Fruit fly (Drosophila melanogaster) whole organism, embryonic: ENCODE results near the gene HIP-R.

Experiments used
- Bteb2 ChIP-seq: fragments of 200-800 bp; sonication (Bioruptor generic); optimal IDR thresholded peaks from 2 replicates; lab custom pipeline; 2016; ENCODE audit warnings: missing biosample characterization, missing genetic modification characterization
- C15 ChIP-seq: fragments of 200-800 bp; sonication (Bioruptor generic); IDR thresholded peaks from 3 replicates; pipeline ENCODE4 v1.3.6; 2022; ENCODE audit warnings: missing biosample characterization, missing genetic modification characterization
- CG10654 ChIP-seq: fragments of 200-800 bp; sonication (Bioruptor generic); optimal IDR thresholded peaks from 2 replicates; lab custom pipeline; 2016; ENCODE audit warnings: missing biosample characterization, missing genetic modification characterization
- CG11398 ChIP-seq: fragments of 200-800 bp; sonication (Bioruptor generic); optimal IDR thresholded peaks from 2 replicates; lab custom pipeline; 2016; ENCODE audit warnings: missing biosample characterization, missing genetic modification characterization
- CG11560 ChIP-seq: fragments of 200-800 bp; sonication (Bioruptor generic); IDR thresholded peaks from 3 replicates; pipeline ENCODE4 v1.3.6; 2022; ENCODE audit warnings: missing biosample characterization, missing genetic modification characterization
- CG13424 ChIP-seq: fragments of 200-800 bp; sonication (Bioruptor generic); optimal IDR thresholded peaks from 2 replicates; lab custom pipeline; 2019; ENCODE audit warnings: missing biosample characterization, mild to moderate bottlenecking, missing genetic modification characterization, moderate library complexity
- CG14965 ChIP-seq: fragments of 200-800 bp; sonication (Bioruptor generic); optimal IDR thresholded peaks from 2 replicates; lab custom pipeline; 2016; ENCODE audit warnings: missing biosample characterization, missing genetic modification characterization, borderline replicate concordance
- CG15011 ChIP-seq: fragments of 200-800 bp; sonication (Bioruptor generic); optimal IDR thresholded peaks from 3 replicates; lab custom pipeline; 2018; ENCODE audit warnings: missing biosample characterization, mild to moderate bottlenecking, missing genetic modification characterization
- CG16863 ChIP-seq: fragments of 200-800 bp; sonication (Bioruptor generic); optimal IDR thresholded peaks from 3 replicates; lab custom pipeline; 2016; ENCODE audit warnings: missing biosample characterization, missing genetic modification characterization
- CG1792 ChIP-seq: fragments of 200-800 bp; sonication (Bioruptor generic); optimal IDR thresholded peaks from 2 replicates; lab custom pipeline; 2016; ENCODE audit warnings: missing biosample characterization, missing genetic modification characterization
- CG18011 ChIP-seq: fragments of 200-800 bp; sonication (Bioruptor generic); optimal IDR thresholded peaks from 2 replicates; lab custom pipeline; 2017; ENCODE audit warnings: missing biosample characterization, missing genetic modification characterization, mild to moderate bottlenecking, moderate library complexity, missing genotype
- CG2875 ChIP-seq: fragments of 200-800 bp; sonication (Bioruptor generic); optimal IDR thresholded peaks from 2 replicates; lab custom pipeline; 2017; ENCODE audit warnings: missing biosample characterization, mild to moderate bottlenecking, missing genetic modification characterization, missing genetic modification reagents
- CG3407 ChIP-seq: fragments of 200-800 bp; sonication (Bioruptor generic); optimal IDR thresholded peaks from 2 replicates; lab custom pipeline; 2018; ENCODE audit warnings: missing biosample characterization, mild to moderate bottlenecking, missing genetic modification characterization
- CG4707 ChIP-seq: fragments of 200-800 bp; sonication (Bioruptor generic); optimal IDR thresholded peaks from 2 replicates; lab custom pipeline; 2018; ENCODE audit warnings: missing biosample characterization, mild to moderate bottlenecking, missing genetic modification characterization, moderate library complexity
- CG5245 ChIP-seq: fragments of 200-800 bp; sonication (Bioruptor generic); optimal IDR thresholded peaks from 3 replicates; lab custom pipeline; 2016; ENCODE audit warnings: missing biosample characterization, missing genetic modification characterization
- CG6683 ChIP-seq: fragments of 200-800 bp; sonication (Bioruptor generic); optimal IDR thresholded peaks from 2 replicates; lab custom pipeline; 2017; ENCODE audit warnings: missing biosample characterization, mild to moderate bottlenecking, missing genetic modification characterization, missing genetic modification reagents
- CG6765 ChIP-seq: fragments of 200-800 bp; sonication (Bioruptor generic); optimal IDR thresholded peaks from 3 replicates; lab custom pipeline; 2017; ENCODE audit warnings: missing biosample characterization, mild to moderate bottlenecking, missing genetic modification characterization
- CG7786 ChIP-seq: fragments of 200-800 bp; sonication (Bioruptor generic); optimal IDR thresholded peaks from 2 replicates; lab custom pipeline; 2016; ENCODE audit warnings: missing biosample characterization, missing genetic modification characterization
- CG7928 ChIP-seq: fragments of 200-800 bp; sonication (Bioruptor generic); optimal IDR thresholded peaks from 2 replicates; lab custom pipeline; 2017; ENCODE audit warnings: missing biosample characterization, mild to moderate bottlenecking, missing genetic modification characterization
- CG8478 ChIP-seq: fragments of >200 bp; optimal IDR thresholded peaks from 2 replicates; lab custom pipeline; 2018
- CG9727 ChIP-seq: fragments of 200-800 bp; sonication (Bioruptor generic); optimal IDR thresholded peaks from 3 replicates; lab custom pipeline; 2017; ENCODE audit warnings: missing biosample characterization, mild to moderate bottlenecking, missing genetic modification characterization
- CG9797 ChIP-seq: fragments of 200-800 bp; sonication (Bioruptor generic); optimal IDR thresholded peaks from 3 replicates; lab custom pipeline; 2018; ENCODE audit warnings: missing biosample characterization, mild to moderate bottlenecking, missing genetic modification characterization
- CTCF ChIP-seq: fragments of 200-800 bp; sonication (Bioruptor generic); optimal IDR thresholded peaks from 2 replicates; lab custom pipeline; 2017; ENCODE audit warnings: missing biosample characterization, mild to moderate bottlenecking, missing genetic modification characterization, moderate library complexity
- Camta ChIP-seq: fragments of 200-800 bp; sonication (Bioruptor generic); optimal IDR thresholded peaks from 2 replicates; lab custom pipeline; 2016; ENCODE audit warnings: missing biosample characterization, missing genetic modification characterization
- Dad ChIP-seq: fragments of 200-800 bp; sonication (Bioruptor generic); optimal IDR thresholded peaks from 3 replicates; lab custom pipeline; 2016; ENCODE audit warnings: missing biosample characterization, missing genetic modification characterization
- Doc3 ChIP-seq: fragments of 200-800 bp; sonication (Bioruptor generic); IDR thresholded peaks from 3 replicates; pipeline ENCODE4 v1.3.6; 2022; ENCODE audit warnings: missing biosample characterization, missing genetic modification characterization; ENCODE audit not compliant: partially characterized antibody
- Hsf ChIP-seq: fragments of 200-800 bp; sonication (Bioruptor generic); optimal IDR thresholded peaks from 3 replicates; lab custom pipeline; 2016; ENCODE audit warnings: missing biosample characterization, missing genetic modification characterization
- Med ChIP-seq: fragments of 200-800 bp; sonication (Bioruptor generic); peaks from one replicate; lab custom pipeline; 2016; ENCODE audit warnings: missing biosample characterization, missing genetic modification characterization, mild to moderate bottlenecking, inconsistent platforms, moderate library complexity
- Optix ChIP-seq: fragments of 200-800 bp; sonication (Bioruptor generic); IDR thresholded peaks from 3 replicates; pipeline ENCODE4 v1.3.6; 2022; ENCODE audit warnings: missing biosample characterization, missing genetic modification characterization
- Ptx1 ChIP-seq: fragments of 200-800 bp; sonication (Bioruptor generic); IDR thresholded peaks from 2 replicates; pipeline ENCODE4 v1.3.6; 2022; ENCODE audit warnings: missing biosample characterization, missing genetic modification characterization
- Scr ChIP-seq: fragments of 200-800 bp; sonication (Bioruptor generic); IDR thresholded peaks from 2 replicates; pipeline ENCODE4 v1.3.6; 2022; ENCODE audit warnings: missing biosample characterization, missing genetic modification characterization; ENCODE audit not compliant: partially characterized antibody
- Ssrp ChIP-seq: fragments of 200-800 bp; sonication (Bioruptor generic); optimal IDR thresholded peaks from 2 replicates; lab custom pipeline; 2018; ENCODE audit warnings: missing biosample characterization, mild to moderate bottlenecking, missing genetic modification characterization, moderate library complexity
- aop ChIP-seq: fragments of 200-800 bp; sonication (Bioruptor generic); IDR thresholded peaks from 2 replicates; pipeline ENCODE4 v1.3.6; 2022; ENCODE audit warnings: missing biosample characterization, missing genetic modification characterization
- bigmax ChIP-seq: fragments of 200-800 bp; sonication (Bioruptor generic); optimal IDR thresholded peaks from 2 replicates; lab custom pipeline; 2018; ENCODE audit warnings: missing biosample characterization, mild to moderate bottlenecking, missing genetic modification characterization
- caup ChIP-seq: fragments of 200-800 bp; sonication (Bioruptor generic); optimal IDR thresholded peaks from 3 replicates; lab custom pipeline; 2017; ENCODE audit warnings: missing biosample characterization, mild to moderate bottlenecking, missing genetic modification characterization, moderate library complexity; ENCODE audit not compliant: severe bottlenecking
- chm ChIP-seq: fragments of 200-800 bp; sonication (Bioruptor generic); IDR thresholded peaks from 2 replicates; pipeline ENCODE4 v1.3.6; 2022; ENCODE audit warnings: missing biosample characterization, missing genetic modification characterization
- croc ChIP-seq: fragments of 200-800 bp; sonication (Bioruptor generic); conservative IDR thresholded peaks from 3 replicates; pipeline ENCODE4 v1.3.6; 2022; ENCODE audit warnings: missing biosample characterization, missing genetic modification characterization
- gcm ChIP-seq: fragments of 200-800 bp; sonication (Bioruptor generic); optimal IDR thresholded peaks from 2 replicates; lab custom pipeline; 2019; ENCODE audit warnings: missing biosample characterization, mild to moderate bottlenecking, missing genetic modification characterization, moderate library complexity
- grau ChIP-seq: fragments of 200-800 bp; optimal IDR thresholded peaks from 3 replicates; lab custom pipeline; 2019; ENCODE audit warnings: missing biosample characterization, mild to moderate bottlenecking, missing genetic modification characterization, moderate library complexity
- hb ChIP-seq: fragments of 200-800 bp; sonication (Bioruptor generic); IDR thresholded peaks from 3 replicates; pipeline ENCODE4 v1.3.6; 2022; ENCODE audit warnings: missing biosample characterization, missing genetic modification characterization; ENCODE audit not compliant: partially characterized antibody
- kay ChIP-seq: fragments of 200-800 bp; sonication (Bioruptor generic); optimal IDR thresholded peaks from 2 replicates; lab custom pipeline; 2016; ENCODE audit warnings: missing biosample characterization, missing genetic modification characterization
- knrl ChIP-seq: fragments of 200-800 bp; sonication (Bioruptor generic); IDR thresholded peaks from 3 replicates; pipeline ENCODE4 v1.3.6; 2022; ENCODE audit warnings: missing biosample characterization, missing genetic modification characterization; ENCODE audit not compliant: partially characterized antibody
- luna ChIP-seq: fragments of 200-800 bp; sonication (Bioruptor generic); optimal IDR thresholded peaks from 2 replicates; lab custom pipeline; 2016; ENCODE audit warnings: missing biosample characterization, missing genetic modification characterization
- nau ChIP-seq: fragments of 200-800 bp; sonication (Bioruptor generic); optimal IDR thresholded peaks from 3 replicates; lab custom pipeline; 2017; ENCODE audit warnings: missing biosample characterization, mild to moderate bottlenecking, missing genetic modification characterization, missing genetic modification reagents
- nerfin-2 ChIP-seq: fragments of 200-800 bp; sonication (Bioruptor generic); IDR thresholded peaks from 2 replicates; pipeline ENCODE4 v1.3.6; 2022; ENCODE audit warnings: missing biosample characterization, missing genetic modification characterization; ENCODE audit not compliant: partially characterized antibody
- nmo ChIP-seq: fragments of 200-800 bp; sonication (Bioruptor generic); optimal IDR thresholded peaks from 2 replicates; lab custom pipeline; 2018; ENCODE audit warnings: missing biosample characterization, mild to moderate bottlenecking, missing genetic modification characterization, moderate library complexity
- pfk ChIP-seq: fragments of 200-800 bp; sonication (Bioruptor generic); optimal IDR thresholded peaks from 2 replicates; lab custom pipeline; 2018; ENCODE audit warnings: missing biosample characterization, mild to moderate bottlenecking, missing genetic modification characterization, moderate library complexity
- stwl ChIP-seq: fragments of 200-800 bp; sonication (Bioruptor generic); optimal IDR thresholded peaks from 3 replicates; lab custom pipeline; 2018; ENCODE audit warnings: missing biosample characterization, mild to moderate bottlenecking, missing genetic modification characterization, moderate library complexity
- sug ChIP-seq: fragments of 200-800 bp; optimal IDR thresholded peaks from 2 replicates; lab custom pipeline; 2019; ENCODE audit warnings: missing biosample characterization, mild to moderate bottlenecking, missing genetic modification characterization, moderate library complexity

Gene HIP-R

dm6 chrX:3742002-3742722, 47.6 kb upstream of the HIP-R start (continued):
- peak; percentile 99 for TF ChIP-seq CG6765 (GFP tag; lab: Kevin White, UChicago)
- TF ChIP-seq CG6683, result peak; percentile 99
- peak; percentile 100 for TF ChIP-seq chm (GFP tag; lab: Robert Waterston, UW)
- TF ChIP-seq sug (tag; lab: Kevin White, UChicago), result peak; percentile 99
- TF ChIP-seq nerfin-2, result no peak
- TF ChIP-seq Optix (GFP tag; lab: Robert Waterston, UW), result peak; percentile 100
- peak; percentile 94 for TF ChIP-seq CG4707 (GFP tag; lab: Kevin White, UChicago)
- TF ChIP-seq Hsf (GFP tag; lab: Kevin White, UChicago), result peak; percentile 99
- TF ChIP-seq CG13424 (tag; lab: Kevin White, UChicago), result peak; percentile 100
- peak; percentile 99 for TF ChIP-seq CG2875 (GFP tag; lab: Kevin White, UChicago)
- TF ChIP-seq knrl (GFP tag; lab: Robert Waterston, UW), result no peak
- peak; percentile 87 for TF ChIP-seq stwl
- peak; percentile 99 for TF ChIP-seq Bteb2 (GFP tag; lab: Kevin White, UChicago)
- peak; percentile 99 for TF ChIP-seq C15 (GFP tag; lab: Robert Waterston, UW)
- TF ChIP-seq CG9797 (GFP tag; lab: Kevin White, UChicago), result peak; percentile 72
- 0 out of 2 replicates have a peak, but pooled peaks have one; percentile 18 for TF ChIP-seq Scr
- peak; percentile 1 for TF ChIP-seq CG8478 (lab: Kevin White, UChicago)
- TF ChIP-seq CG11560, result peak; percentile 94
- TF ChIP-seq CG7928 (GFP tag; lab: Kevin White, UChicago), result peak; percentile 87
- TF ChIP-seq nmo, result peak; percentile 99
- TF ChIP-seq grau (tag; lab: Kevin White, UChicago), result peak; percentile 99
- TF ChIP-seq aop (GFP tag; lab: Robert Waterston, UW), result peak; percentile 98
- peak; percentile 92 for TF ChIP-seq CG18011 (GFP tag; lab: Kevin White, UChicago)
- peak; percentile 99 for TF ChIP-seq Dad
- TF ChIP-seq hb (GFP tag; lab: Robert Waterston, UW), result 0 out of 3 replicates have a peak, but pooled peaks have one; percentile 37
- TF ChIP-seq Med (GFP tag; lab: Kevin White, UChicago), result peak; percentile 100
- TF ChIP-seq CG5245 (GFP tag; lab: Kevin White, UChicago), result peak; percentile 100
- peak; percentile 100 for TF ChIP-seq Ptx1 (GFP tag; lab: Robert Waterston, UW)
- peak; percentile 99 for TF ChIP-seq CG10654
- peak; percentile 99 for TF ChIP-seq CG7786 (GFP tag; lab: Kevin White, UChicago)
- peak; percentile 99 for TF ChIP-seq gcm (GFP tag; lab: Kevin White, UChicago)
- TF ChIP-seq CG3407 (GFP tag; lab: Kevin White, UChicago), result peak; percentile 99
- peak; percentile 99 for TF ChIP-seq CG16863
- peak; percentile 99 for TF ChIP-seq CG1792 (GFP tag; lab: Kevin White, UChicago)
- peak; percentile 88 for TF ChIP-seq pfk (GFP tag; lab: Kevin White, UChicago)
- 0 out of 3 replicates have a peak, but pooled peaks have one; percentile 2 for TF ChIP-seq Doc3 (GFP tag; lab: Robert Waterston, UW)
- peak; percentile 99 for TF ChIP-seq CG15011
- peak; percentile 100 for TF ChIP-seq CG9727 (GFP tag; lab: Kevin White, UChicago)
- TF ChIP-seq kay (GFP tag; lab: Kevin White, UChicago), result peak; percentile 99
- peak; percentile 100 for TF ChIP-seq caup
- peak; percentile 99 for TF ChIP-seq nau (GFP tag; lab: Kevin White, UChicago)
- peak; percentile 99 for TF ChIP-seq CG11398 (GFP tag; lab: Kevin White, UChicago)
- peak; percentile 77 for TF ChIP-seq CTCF (GFP tag; lab: Kevin White, UChicago)
- TF ChIP-seq luna (GFP tag; lab: Kevin White, UChicago), result peak; percentile 96
- peak; percentile 99 for TF ChIP-seq Camta
- peak; percentile 99 for TF ChIP-seq Ssrp (tag; lab: Kevin White, UChicago)
- TF ChIP-seq bigmax (GFP tag; lab: Kevin White, UChicago), result peak; percentile 83
- peak; percentile 93 for TF ChIP-seq CG14965 (GFP tag; lab: Kevin White, UChicago)
- peak; percentile 99 for TF ChIP-seq croc
